Fruit fly (Drosophila melanogaster) whole organism, embryonic: Measurements from ENCODE around the gene CG3198.
A peak's percentile ranks its signal among the peaks of the same experiment; 100 is the strongest.

ENCODE experiments used
- Aef1 ChIP-seq: fragments of 200-800 bp; sonication (Bioruptor generic); IDR thresholded peaks from 3 replicates; pipeline ENCODE4 v1.3.6; 2022; ENCODE audit warnings: missing biosample characterization, missing genetic modification characterization
- Awh ChIP-seq: fragments of 200-800 bp; sonication (Bioruptor generic); IDR thresholded peaks from 2 replicates; pipeline ENCODE4, ENCODE4 v1.3.6; 2022; ENCODE audit warnings: missing biosample characterization, missing genetic modification characterization
- B-H2 ChIP-seq: fragments of 200-800 bp; sonication (Bioruptor generic); optimal IDR thresholded peaks from 2 replicates; lab custom pipeline; 2018; ENCODE audit warnings: missing biosample characterization, mild to moderate bottlenecking, missing genetic modification characterization
- CG1024 ChIP-seq: fragments of 200-800 bp; sonication (Bioruptor generic); IDR thresholded peaks from 2 replicates; pipeline ENCODE4 v1.3.6; 2022; ENCODE audit warnings: missing biosample characterization, missing genetic modification characterization
- CG10654 ChIP-seq: fragments of 200-800 bp; sonication (Bioruptor generic); optimal IDR thresholded peaks from 2 replicates; lab custom pipeline; 2016; ENCODE audit warnings: missing biosample characterization, missing genetic modification characterization
- CG11093 ChIP-seq: fragments of 200-800 bp; sonication (Bioruptor generic); IDR thresholded peaks from 3 replicates; pipeline ENCODE4 v1.3.6; 2022; ENCODE audit warnings: missing biosample characterization, missing genetic modification characterization
- CG13894 ChIP-seq: fragments of 200-800 bp; sonication (Bioruptor generic); optimal IDR thresholded peaks from 3 replicates; lab custom pipeline; 2018; ENCODE audit warnings: missing biosample characterization, mild to moderate bottlenecking, missing genetic modification characterization, moderate library complexity
- CG18262 ChIP-seq: fragments of 200-800 bp; optimal IDR thresholded peaks from 3 replicates; lab custom pipeline; 2019; ENCODE audit warnings: missing biosample characterization, mild to moderate bottlenecking, missing genetic modification characterization, moderate library complexity
- CG31224 ChIP-seq: fragments of 200-800 bp; sonication (Bioruptor generic); IDR thresholded peaks from 2 replicates; pipeline ENCODE4 v1.3.6; 2022; ENCODE audit warnings: missing biosample characterization, missing genetic modification characterization
- CG31441 ChIP-seq: fragments of 200-800 bp; sonication (Bioruptor generic); IDR thresholded peaks from 2 replicates; pipeline ENCODE4 v1.3.6; 2022; ENCODE audit warnings: missing biosample characterization, missing genetic modification characterization
- CG33213 ChIP-seq: fragments of 200-800 bp; sonication (Bioruptor generic); optimal IDR thresholded peaks from 3 replicates; lab custom pipeline; 2016; ENCODE audit warnings: missing biosample characterization, missing genetic modification characterization
- CG34376 ChIP-seq: fragments of 200-800 bp; sonication (Bioruptor generic); optimal IDR thresholded peaks from 2 replicates; lab custom pipeline; 2018; ENCODE audit warnings: missing biosample characterization, mild to moderate bottlenecking, missing genetic modification characterization
- CG7372 ChIP-seq: fragments of 200-800 bp; sonication (Bioruptor generic); IDR thresholded peaks from 2 replicates; pipeline ENCODE4 v1.3.6; 2022; ENCODE audit warnings: missing biosample characterization, missing genetic modification characterization
- CG8478 ChIP-seq: fragments of >200 bp; optimal IDR thresholded peaks from 2 replicates; lab custom pipeline; 2018
- Dad ChIP-seq: fragments of 200-800 bp; sonication (Bioruptor generic); optimal IDR thresholded peaks from 3 replicates; lab custom pipeline; 2016; ENCODE audit warnings: missing biosample characterization, missing genetic modification characterization
- Fer3 ChIP-seq: fragments of 200-800 bp; sonication (Bioruptor generic); optimal IDR thresholded peaks from 2 replicates; lab custom pipeline; 2018; ENCODE audit warnings: missing biosample characterization, mild to moderate bottlenecking, missing genetic modification characterization, moderate library complexity
- GATAe ChIP-seq: fragments of 200-800 bp; sonication (Bioruptor generic); conservative IDR thresholded peaks from 2 replicates; pipeline ENCODE4 v1.3.6; 2022; ENCODE audit warnings: missing biosample characterization, missing genetic modification characterization
- Gsc ChIP-seq: fragments of 200-800 bp; sonication (Bioruptor generic); IDR thresholded peaks from 2 replicates; pipeline ENCODE4 v1.3.6; 2022; ENCODE audit warnings: missing biosample characterization, missing genetic modification characterization
- Hr78 ChIP-seq, 2 experiments: fragments of 200-800 bp in 1 of 2; fragments of >200 bp in 1 of 2; sonication (Bioruptor generic) in 1 of 2; optimal IDR thresholded peaks; 2 replicates each; lab custom pipeline; 2017 to 2019; ENCODE audit warnings: missing biosample characterization in 2 of 2, missing genetic modification characterization in 2 of 2, mild to moderate bottlenecking in 1 of 2, moderate library complexity in 1 of 2
- Meics ChIP-seq: fragments of 200-800 bp; sonication (Bioruptor generic); optimal IDR thresholded peaks from 2 replicates; lab custom pipeline; 2017; ENCODE audit warnings: missing biosample characterization, mild to moderate bottlenecking, missing genetic modification characterization
- Neu2 ChIP-seq: fragments of 200-800 bp; sonication (Bioruptor generic); optimal IDR thresholded peaks from 3 replicates; lab custom pipeline; 2016; ENCODE audit warnings: missing biosample characterization, missing genetic modification characterization, borderline replicate concordance
- Nf-YA ChIP-seq: fragments of 200-800 bp; sonication (Bioruptor generic); IDR thresholded peaks from 2 replicates; pipeline ENCODE4 v1.3.6; 2022; ENCODE audit warnings: missing biosample characterization, missing genetic modification characterization
- Pdp1 ChIP-seq, 2 experiments: fragments of 200-800 bp; sonication (Bioruptor generic); optimal IDR thresholded peaks; 3 replicates each; lab custom pipeline; 2016; ENCODE audit warnings: missing biosample characterization in 2 of 2, missing genetic modification characterization in 2 of 2, mild to moderate bottlenecking in 1 of 2, moderate library complexity in 1 of 2
- Spps ChIP-seq: fragments of 200-800 bp; sonication (Bioruptor generic); optimal IDR thresholded peaks from 2 replicates; lab custom pipeline; 2018; ENCODE audit warnings: missing biosample characterization, mild to moderate bottlenecking, missing genetic modification characterization
- Tbp ChIP-seq: fragments of >200 bp; optimal IDR thresholded peaks from 2 replicates; lab custom pipeline; 2018; ENCODE audit warnings: missing biosample characterization, missing genetic modification characterization
- Xbp1 ChIP-seq: fragments of 200-800 bp; sonication (Bioruptor generic); optimal IDR thresholded peaks from 3 replicates; lab custom pipeline; 2016; ENCODE audit warnings: missing biosample characterization, mild to moderate bottlenecking, missing genetic modification characterization
- Xrp1 ChIP-seq: fragments of 200-800 bp; sonication (Bioruptor generic); IDR thresholded peaks from 2 replicates; pipeline ENCODE4 v1.3.6; 2022; ENCODE audit warnings: missing biosample characterization, missing genetic modification characterization
- ac ChIP-seq: fragments of 200-800 bp; sonication (Bioruptor generic); optimal IDR thresholded peaks from 3 replicates; lab custom pipeline; 2017; ENCODE audit warnings: missing biosample characterization, mild to moderate bottlenecking, missing genetic modification characterization
- cad ChIP-seq: fragments of >200 bp; optimal IDR thresholded peaks from 2 replicates; lab custom pipeline; 2017; ENCODE audit warnings: missing biosample characterization, missing genetic modification characterization
- cato ChIP-seq: fragments of 200-800 bp; sonication (Bioruptor generic); optimal IDR thresholded peaks from 2 replicates; lab custom pipeline; 2016; ENCODE audit warnings: missing biosample characterization, missing genetic modification characterization, borderline replicate concordance
- chm ChIP-seq: fragments of 200-800 bp; sonication (Bioruptor generic); IDR thresholded peaks from 2 replicates; pipeline ENCODE4 v1.3.6; 2022; ENCODE audit warnings: missing biosample characterization, missing genetic modification characterization
- cwo ChIP-seq: fragments of 200-800 bp; sonication (Bioruptor generic); optimal IDR thresholded peaks from 3 replicates; lab custom pipeline; 2017; ENCODE audit warnings: missing biosample characterization, missing genetic modification characterization, mild to moderate bottlenecking, moderate library complexity, missing genetic modification reagents
- da ChIP-seq: fragments of 200-800 bp; sonication (Bioruptor generic); optimal IDR thresholded peaks from 2 replicates; lab custom pipeline; 2016; ENCODE audit warnings: missing biosample characterization, missing genetic modification characterization
- emc ChIP-seq: fragments of 200-800 bp; sonication (Bioruptor generic); optimal IDR thresholded peaks from 2 replicates; lab custom pipeline; 2016; ENCODE audit warnings: missing biosample characterization, missing genetic modification characterization
- eyg ChIP-seq: fragments of 200-800 bp; sonication (Bioruptor generic); optimal IDR thresholded peaks from 3 replicates; lab custom pipeline; 2016; ENCODE audit warnings: missing biosample characterization, missing genetic modification characterization
- grau ChIP-seq: fragments of 200-800 bp; optimal IDR thresholded peaks from 3 replicates; lab custom pipeline; 2019; ENCODE audit warnings: missing biosample characterization, mild to moderate bottlenecking, missing genetic modification characterization, moderate library complexity
- gsb-n ChIP-seq: fragments of 200-800 bp; sonication (Bioruptor generic); optimal IDR thresholded peaks from 3 replicates; lab custom pipeline; 2018; ENCODE audit warnings: missing biosample characterization, mild to moderate bottlenecking, missing genetic modification characterization
- ken ChIP-seq: fragments of 200-800 bp; sonication (Bioruptor generic); IDR thresholded peaks from 3 replicates; pipeline ENCODE4 v1.3.6; 2022; ENCODE audit warnings: missing biosample characterization, missing genetic modification characterization
- lmd ChIP-seq: fragments of 200-800 bp; sonication (Bioruptor generic); IDR thresholded peaks from 2 replicates; pipeline ENCODE4 v1.3.6; 2022; ENCODE audit warnings: missing biosample characterization, missing genetic modification characterization
- maf-S ChIP-seq: fragments of 200-800 bp; sonication (Bioruptor generic); optimal IDR thresholded peaks from 2 replicates; lab custom pipeline; 2016; ENCODE audit warnings: missing biosample characterization, missing genetic modification characterization
- rib ChIP-seq: fragments of 200-800 bp; sonication (Bioruptor generic); IDR thresholded peaks from 2 replicates; pipeline ENCODE4 v1.3.6; 2022; ENCODE audit warnings: missing biosample characterization, missing genetic modification characterization
- ro ChIP-seq: fragments of 200-800 bp; sonication (Bioruptor generic); IDR thresholded peaks from 2 replicates; pipeline ENCODE4 v1.3.6; 2022; ENCODE audit warnings: missing biosample characterization, missing genetic modification characterization
- sima ChIP-seq: fragments of 200-800 bp; sonication (Bioruptor generic); optimal IDR thresholded peaks from 2 replicates; lab custom pipeline; 2016; ENCODE audit warnings: missing biosample characterization, missing genetic modification characterization
- sisA ChIP-seq: fragments of 200-800 bp; sonication (Bioruptor generic); IDR thresholded peaks from 2 replicates; pipeline ENCODE4 v1.3.6; 2022; ENCODE audit warnings: missing biosample characterization, missing genetic modification characterization
- ssp ChIP-seq: fragments of 200-800 bp; sonication (Bioruptor generic); IDR thresholded peaks from 2 replicates; pipeline ENCODE4 v1.3.6; 2022; ENCODE audit warnings: missing biosample characterization, missing genetic modification characterization
- sug ChIP-seq: fragments of 200-800 bp; optimal IDR thresholded peaks from 2 replicates; lab custom pipeline; 2019; ENCODE audit warnings: missing biosample characterization, mild to moderate bottlenecking, missing genetic modification characterization, moderate library complexity
- tap ChIP-seq: fragments of 200-800 bp; optimal IDR thresholded peaks from 3 replicates; lab custom pipeline; 2019; ENCODE audit warnings: missing biosample characterization, mild to moderate bottlenecking, missing genetic modification characterization, moderate library complexity
- tna ChIP-seq: fragments of 200-800 bp; sonication (Bioruptor generic); IDR thresholded peaks from 2 replicates; pipeline ENCODE4 v1.3.6; 2022; ENCODE audit warnings: missing biosample characterization, missing genetic modification characterization; ENCODE audit not compliant: partially characterized antibody
- unc-4 ChIP-seq: fragments of 200-800 bp; sonication (Bioruptor generic); IDR thresholded peaks from 2 replicates; pipeline ENCODE4 v1.3.6; 2022; ENCODE audit warnings: missing biosample characterization, missing genetic modification characterization; ENCODE audit not compliant: partially characterized antibody
- unpg ChIP-seq: fragments of 200-800 bp; sonication (Bioruptor generic); optimal IDR thresholded peaks from 3 replicates; lab custom pipeline; 2018; ENCODE audit warnings: missing biosample characterization, mild to moderate bottlenecking, missing genetic modification characterization, moderate library complexity
- zen2 ChIP-seq: fragments of 200-800 bp; sonication (Bioruptor generic); IDR thresholded peaks from 3 replicates; pipeline ENCODE4 v1.3.6; 2022; ENCODE audit warnings: missing biosample characterization, missing genetic modification characterization; ENCODE audit not compliant: partially characterized antibody

CG3198 gene

DNA sequence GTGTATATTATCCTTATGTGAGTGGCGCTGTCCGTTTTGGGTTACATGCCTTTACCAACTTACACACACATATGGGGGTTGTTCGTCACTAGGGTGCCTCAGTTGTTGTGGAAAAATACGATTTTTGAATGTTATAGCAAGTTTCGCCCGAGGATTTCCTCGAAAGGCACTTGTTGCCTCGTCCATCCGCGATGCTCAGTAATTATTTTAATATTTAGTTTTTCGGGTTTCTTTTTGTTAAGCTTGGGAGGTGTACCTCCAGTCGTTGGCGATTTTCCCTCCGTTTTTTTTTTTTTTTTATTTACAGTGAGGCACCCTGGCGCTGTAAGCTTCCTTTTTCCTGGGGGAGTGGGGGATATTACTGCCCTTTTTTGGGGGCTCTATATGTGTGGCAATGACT is 22.7 kb upstream of the CG3198 start (continued):
- TF ChIP-seq ro (GFP tag; lab: Robert Waterston, UW) (no peak), da (GFP tag; lab: Kevin White, UChicago) (no peak), Spps (peak; percentile 22), Tbp (GFP tag; lab: Kevin White, UChicago) (no peak), CG18262 (tag; lab: Kevin White, UChicago) (peak; percentile 58), zen2 (no peak), CG34376 (peak; percentile 83), Pdp1 (GFP tag; optimal IDR thresholded peaks at IDR 0.05; lab: Kevin White, UChicago) (peak; percentile 36 to 56), sug (tag; lab: Kevin White, UChicago) (peak; percentile 75), chm (GFP tag; lab: Robert Waterston, UW) (peak; percentile 49; the same call in 1 of the 2 replicates), emc (GFP tag; lab: Kevin White, UChicago) (no peak), cad (GFP tag; lab: Kevin White, UChicago) (no peak), Xrp1 (GFP tag; lab: Robert Waterston, UW) (peak; percentile 67; the same call in 1 of the 2 replicates), Dad (peak; percentile 18), Xbp1 (GFP tag; lab: Kevin White, UChicago) (peak; percentile 61), grau (tag; lab: Kevin White, UChicago) (peak; percentile 75), tap (peak; percentile 54), unc-4 (no peak), GATAe (GFP tag; lab: Robert Waterston, UW) (no peak), Neu2 (GFP tag; lab: Kevin White, UChicago) (no peak), rib (0 out of 2 replicates have a peak, but pooled peaks have one; percentile 38), sisA (peak; percentile 25; the same call in 1 of the 2 replicates), Gsc (GFP tag; lab: Robert Waterston, UW) (no peak), Meics (peak; percentile 84), ac (GFP tag; lab: Kevin White, UChicago) (no peak), Awh (GFP tag; lab: Robert Waterston, UW) (0 out of 2 replicates have a peak, but pooled peaks have one; percentile 42), Fer3 (tag; lab: Kevin White, UChicago) (peak; percentile 58), lmd (peak; percentile 58), CG8478 (lab: Kevin White, UChicago) (no peak), ken (peak; percentile 70), unpg (GFP tag; lab: Kevin White, UChicago) (peak; percentile 75), CG31224 (no peak), gsb-n (peak; percentile 13), CG1024 (GFP tag; lab: Robert Waterston, UW) (peak; percentile 44; the same call in 1 of the 2 replicates), CG11093 (GFP tag; lab: Robert Waterston, UW) (0 out of 3 replicates have a peak, but pooled peaks have one; percentile 29), maf-S (GFP tag; lab: Kevin White, UChicago) (no peak), Hr78 (GFP tag; optimal IDR thresholded peaks at IDR 0.05; lab: Kevin White, UChicago) (peak in 1 of 2 experiments; percentile 8), sima (GFP tag; lab: Kevin White, UChicago) (no peak), CG33213 (GFP tag; lab: Kevin White, UChicago) (no peak), CG13894 (tag; lab: Kevin White, UChicago) (peak; percentile 82), Nf-YA (GFP tag; lab: Robert Waterston, UW) (no peak), Aef1 (GFP tag; lab: Robert Waterston, UW) (peak; percentile 38; the same call in 1 of the 3 replicates), cwo (GFP tag; lab: Kevin White, UChicago) (peak; percentile 64), CG7372 (peak; percentile 39; the same call in 1 of the 2 replicates), B-H2 (GFP tag; lab: Kevin White, UChicago) (peak; percentile 84), ssp (GFP tag; lab: Robert Waterston, UW) (peak; percentile 35; the same call in 1 of the 2 replicates), cato (GFP tag; lab: Kevin White, UChicago) (no peak), eyg (GFP tag; lab: Kevin White, UChicago) (peak; percentile 4), tna (GFP tag; lab: Robert Waterston, UW) (no peak), CG31441 (peak; percentile 75), CG10654 (GFP tag; lab: Kevin White, UChicago) (no peak)
